Worm (Caenorhabditis elegans) whole organism, mixed stage, embryonic: ENCODE results near the gene lip-1.

ENCODE experiments used
- lin-32 ChIP-seq: fragments of 200-800 bp; sonication (Bioruptor generic); optimal IDR thresholded peaks from 2 replicates; lab custom pipeline; 2018; ENCODE audit warnings: mild to moderate bottlenecking, missing genetic modification characterization, missing compliant biosample characterization
- lsy-2 ChIP-seq: fragments of 150-350 bp; optimal IDR thresholded peaks from 2 replicates; lab custom pipeline; 2014; ENCODE audit warnings: missing biosample characterization, missing genetic modification characterization
- unc-120 ChIP-seq: sonication (generic microtip); optimal IDR thresholded peaks from 2 replicates; lab custom pipeline; 2017; ENCODE audit warnings: missing genetic modification characterization, missing compliant biosample characterization; ENCODE audit not compliant: poor library complexity, severe bottlenecking
- ztf-11 ChIP-seq: fragments of 150-350 bp; optimal IDR thresholded peaks from 2 replicates; lab custom pipeline; 2014; ENCODE audit warnings: missing biosample characterization, missing genetic modification characterization

DNA sequence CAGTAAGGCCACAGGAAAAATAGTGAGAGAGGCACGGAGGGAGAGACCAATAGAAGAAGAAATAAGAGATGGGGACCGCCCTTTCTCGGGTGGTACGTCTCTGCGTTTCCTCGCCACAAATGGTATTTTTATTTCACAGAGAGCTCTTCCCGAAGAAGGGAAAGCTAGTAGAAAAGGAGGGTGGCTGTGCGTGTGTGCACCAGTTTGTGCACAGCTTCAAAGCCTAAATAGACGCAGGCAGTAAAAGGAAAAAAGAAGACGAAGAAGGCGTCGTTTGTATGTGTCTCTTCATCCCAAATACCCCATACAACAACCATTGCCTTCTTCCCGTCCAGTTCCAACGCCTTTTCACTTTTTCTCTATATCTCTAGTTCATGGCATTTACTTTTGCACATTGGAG is 33.0 kb upstream of the lip-1 start:
- TF ChIP-seq unc-120 (tag; lab: Kevin White, UChicago) (no peak), lsy-2 (tag; lab: Kevin White, UChicago) (no peak), ztf-11 (tag; lab: Kevin White, UChicago) (no peak), lin-32 (GFP tag; lab: Kevin White, UChicago) (no peak)
